Worm (Caenorhabditis elegans) whole organism, L4 larva: Measurements from ENCODE around the gene R07E5.15.
"Not testable (repeated sequence)": the region's sequence is repeated elsewhere in the genome, so short reads cannot be mapped to it uniquely, and the experiment has no call there.

Experiments
- D1046.2 ChIP-seq: fragments of 200-800 bp; sonication (Bioruptor generic); IDR thresholded peaks from 2 replicates; pipeline ENCODE4 v1.3.6; 2022; ENCODE audit warnings: missing genetic modification characterization, missing compliant biosample characterization
- F26F4.8 ChIP-seq: fragments of 200-800 bp; sonication (Bioruptor generic); conservative IDR thresholded peaks from 2 replicates; pipeline ENCODE4 v1.3.6; 2022; ENCODE audit warnings: missing genetic modification characterization, missing compliant biosample characterization
- F44E2.7 ChIP-seq: fragments of 200-800 bp; sonication (Bioruptor generic); IDR thresholded peaks from 2 replicates; pipeline ENCODE4 v2.1.2; 2022; ENCODE audit warnings: missing genetic modification characterization, missing compliant biosample characterization
- F49E8.2 ChIP-seq: sonication (generic microtip); optimal IDR thresholded peaks from 2 replicates; lab custom pipeline; 2016; ENCODE audit warnings: missing compliant biosample characterization, mild to moderate bottlenecking, missing genetic modification characterization, borderline replicate concordance
- T26A8.4 ChIP-seq: fragments of 200-800 bp; sonication (Bioruptor generic); IDR thresholded peaks from 2 replicates; pipeline ENCODE4 v1.3.6; 2022; ENCODE audit warnings: missing genetic modification characterization, missing compliant biosample characterization
- Y105C5A.15 ChIP-seq: fragments of 200-800 bp; sonication (Bioruptor generic); IDR thresholded peaks from 2 replicates; pipeline ENCODE4 v1.3.6; 2022; ENCODE audit warnings: missing genetic modification characterization, missing compliant biosample characterization
- Y48G9A.11 ChIP-seq: fragments of 200-800 bp; sonication (Bioruptor generic); IDR thresholded peaks from 2 replicates; pipeline ENCODE4 v1.3.6; 2022; ENCODE audit warnings: missing genetic modification reagents, missing genetic modification characterization, missing compliant biosample characterization
- Y75B8A.6 ChIP-seq: fragments of 200-800 bp; sonication (Bioruptor generic); IDR thresholded peaks from 2 replicates; pipeline ENCODE4 v1.3.6; 2022; ENCODE audit warnings: missing genetic modification reagents, missing genetic modification characterization, missing compliant biosample characterization
- ZK337.2 ChIP-seq: fragments of 200-800 bp; sonication (Bioruptor generic); IDR thresholded peaks from 2 replicates; pipeline ENCODE4 v1.3.6; 2022; ENCODE audit warnings: missing genetic modification reagents, missing genetic modification characterization, missing compliant biosample characterization
- arid-1 ChIP-seq: fragments of 200-800 bp; sonication (Bioruptor generic); conservative IDR thresholded peaks from 2 replicates; pipeline ENCODE4 v1.3.6; 2022; ENCODE audit warnings: missing genetic modification reagents, missing genetic modification characterization, missing compliant biosample characterization
- ceh-44 ChIP-seq: fragments of 200-800 bp; sonication (Bioruptor generic); IDR thresholded peaks from 2 replicates; pipeline ENCODE4 v1.3.6; 2022; ENCODE audit warnings: missing genetic modification reagents, missing genetic modification characterization, missing compliant biosample characterization
- ctbp-1 ChIP-seq: fragments of 200-800 bp; sonication (Bioruptor generic); IDR thresholded peaks from 2 replicates; pipeline ENCODE4 v1.3.6; 2022; ENCODE audit warnings: missing genetic modification reagents, missing genetic modification characterization, missing compliant biosample characterization
- daf-16 ChIP-seq, 3 experiments: sonication (generic microtip); optimal IDR thresholded peaks; 2 replicates each; lab custom pipeline; 2016 to 2017; ENCODE audit warnings: missing genetic modification characterization in 3 of 3, missing genetic modification reagents in 3 of 3, mild to moderate bottlenecking in 2 of 3, missing compliant biosample characterization in 2 of 3, missing biosample characterization in 1 of 3, moderate library complexity in 1 of 3
- daf-19 ChIP-seq: fragments of 200-800 bp; sonication (Bioruptor generic); conservative IDR thresholded peaks from 2 replicates; pipeline ENCODE4 v1.3.6; 2022; ENCODE audit warnings: missing genetic modification characterization, missing compliant biosample characterization
- dmd-6 ChIP-seq: fragments of 200-800 bp; sonication (Bioruptor generic); IDR thresholded peaks from 2 replicates; pipeline ENCODE4 v1.3.6; 2022; ENCODE audit warnings: missing genetic modification reagents, missing genetic modification characterization, missing compliant biosample characterization
- dmd-8 ChIP-seq: fragments of 200-800 bp; sonication (Bioruptor generic); IDR thresholded peaks from 2 replicates; pipeline ENCODE4 v1.3.6; 2022; ENCODE audit warnings: missing genetic modification characterization, missing compliant biosample characterization
- dmd-9 ChIP-seq: fragments of 200-800 bp; sonication (Bioruptor generic); IDR thresholded peaks from 2 replicates; pipeline ENCODE4 v1.3.6; 2022; ENCODE audit warnings: missing genetic modification reagents, missing genetic modification characterization, missing compliant biosample characterization
- dpl-1 ChIP-seq: fragments of 150-350 bp; optimal IDR thresholded peaks from 2 replicates; lab custom pipeline; 2014; ENCODE audit warnings: missing biosample characterization, missing genetic modification reagents, missing genetic modification characterization
- duxl-1 ChIP-seq: sonication (generic microtip); optimal IDR thresholded peaks from 2 replicates; lab custom pipeline; 2016; ENCODE audit warnings: mild to moderate bottlenecking, missing genetic modification characterization, moderate library complexity, missing compliant biosample characterization; ENCODE audit not compliant: poor library complexity
- egl-43 ChIP-seq: fragments of 200-800 bp; sonication (Bioruptor generic); IDR thresholded peaks from 2 replicates; pipeline ENCODE4 v1.3.6; 2022; ENCODE audit warnings: missing genetic modification reagents, missing genetic modification characterization, missing compliant biosample characterization
- hmg-1.1 ChIP-seq: fragments of 200-800 bp; sonication (Bioruptor generic); IDR thresholded peaks from 2 replicates; pipeline ENCODE4 v1.3.6; 2022; ENCODE audit warnings: missing genetic modification reagents, missing genetic modification characterization, missing compliant biosample characterization
- lim-7 ChIP-seq: fragments of 200-800 bp; sonication (Bioruptor generic); IDR thresholded peaks from 2 replicates; pipeline ENCODE4 v1.3.6; 2022; ENCODE audit warnings: missing genetic modification characterization, missing compliant biosample characterization
- lin-1 ChIP-seq: fragments of 200-800 bp; sonication (Bioruptor generic); IDR thresholded peaks from 2 replicates; pipeline ENCODE4 v1.3.6; 2022; ENCODE audit warnings: missing genetic modification reagents, missing genetic modification characterization, missing compliant biosample characterization
- lin-29 ChIP-seq: fragments of 200-800 bp; sonication (Bioruptor generic); IDR thresholded peaks from 2 replicates; pipeline ENCODE4 v1.3.6; 2022; ENCODE audit warnings: missing genetic modification reagents, missing genetic modification characterization, missing compliant biosample characterization
- lin-38 ChIP-seq: fragments of 200-800 bp; sonication (Bioruptor generic); IDR thresholded peaks from 2 replicates; pipeline ENCODE4 v1.3.6; 2022; ENCODE audit warnings: missing genetic modification reagents, missing genetic modification characterization, missing compliant biosample characterization
- madf-5 ChIP-seq, 2 experiments: fragments of 200-800 bp; sonication (Bioruptor generic); IDR thresholded peaks; 2 replicates each; pipeline ENCODE4 v1.3.6; 2022; ENCODE audit warnings: missing compliant biosample characterization in 2 of 2, missing genetic modification characterization in 2 of 2
- madf-9 ChIP-seq: fragments of 200-800 bp; sonication (Bioruptor generic); conservative IDR thresholded peaks from 2 replicates; pipeline ENCODE4 v1.3.6; 2022; ENCODE audit warnings: missing genetic modification reagents, missing genetic modification characterization, missing compliant biosample characterization
- mdt-29 ChIP-seq: fragments of 200-800 bp; sonication (Bioruptor generic); IDR thresholded peaks from 2 replicates; pipeline ENCODE4 v1.3.6; 2022; ENCODE audit warnings: missing genetic modification reagents, missing genetic modification characterization, missing compliant biosample characterization
- mes-2 ChIP-seq: sonication (generic microtip); optimal IDR thresholded peaks from 2 replicates; lab custom pipeline; 2016; ENCODE audit warnings: missing genotype, mild to moderate bottlenecking, missing genetic modification characterization, missing compliant biosample characterization; ENCODE audit not compliant: poor library complexity, severe bottlenecking
- mxl-2 ChIP-seq: fragments of 200-800 bp; sonication (Bioruptor generic); conservative IDR thresholded peaks from 2 replicates; pipeline ENCODE4 v1.3.6; 2022; ENCODE audit warnings: missing genetic modification reagents, missing genetic modification characterization, missing compliant biosample characterization
- nhr-41 ChIP-seq: fragments of 200-800 bp; sonication (Bioruptor generic); IDR thresholded peaks from 2 replicates; pipeline ENCODE4 v1.3.6; 2022; ENCODE audit warnings: missing genetic modification reagents, missing genetic modification characterization, missing compliant biosample characterization
- nhr-42 ChIP-seq: fragments of 200-800 bp; sonication (Bioruptor generic); IDR thresholded peaks from 2 replicates; pipeline ENCODE4 v1.3.6; 2022; ENCODE audit warnings: missing genetic modification characterization, missing compliant biosample characterization
- pha-4 ChIP-seq, 2 experiments: fragments of 150-350 bp in 1 of 2; fragments of 200-800 bp in 1 of 2; sonication (Bioruptor generic) in 1 of 2; IDR thresholded peaks in 1 of 2; optimal IDR thresholded peaks in 1 of 2; 2 replicates each; pipeline versions ENCODE4 v1.3.6 to Lab custom; 2014 to 2022; ENCODE audit warnings: missing genetic modification characterization in 2 of 2, missing genetic modification reagents in 2 of 2, missing biosample characterization in 1 of 2, missing compliant biosample characterization in 1 of 2
- php-3 ChIP-seq: fragments of 200-800 bp; sonication (Bioruptor generic); IDR thresholded peaks from 2 replicates; pipeline ENCODE4 v1.3.6; 2022; ENCODE audit warnings: missing genetic modification reagents, missing genetic modification characterization, missing compliant biosample characterization
- saeg-2 ChIP-seq: fragments of 200-800 bp; sonication (Bioruptor generic); IDR thresholded peaks from 2 replicates; pipeline ENCODE4 v1.3.6; 2022; ENCODE audit warnings: missing genetic modification reagents, missing genetic modification characterization, missing compliant biosample characterization
- snpc-1.2 ChIP-seq: fragments of 200-800 bp; sonication (Bioruptor generic); IDR thresholded peaks from 2 replicates; pipeline ENCODE4 v1.3.6; 2022; ENCODE audit warnings: missing genetic modification reagents, missing genetic modification characterization, missing compliant biosample characterization
- snpc-4 ChIP-seq: fragments of 150-350 bp; optimal IDR thresholded peaks from 2 replicates; lab custom pipeline; 2014; ENCODE audit warnings: missing biosample characterization, missing genetic modification characterization
- spr-1 ChIP-seq: sonication (generic microtip); optimal IDR thresholded peaks from 2 replicates; lab custom pipeline; 2016; ENCODE audit warnings: mild to moderate bottlenecking, missing genetic modification characterization, missing compliant biosample characterization
- tra-1 ChIP-seq: fragments of 200-800 bp; sonication (Bioruptor generic); IDR thresholded peaks from 2 replicates; pipeline ENCODE4 v1.3.6; 2022; ENCODE audit warnings: missing genetic modification reagents, missing genetic modification characterization, missing compliant biosample characterization
- vab-7 ChIP-seq: fragments of 200-800 bp; sonication (Bioruptor generic); IDR thresholded peaks from 2 replicates; pipeline ENCODE4 v1.3.6; 2022; ENCODE audit warnings: missing genetic modification reagents, missing genetic modification characterization, missing compliant biosample characterization
- zfp-3 ChIP-seq: fragments of 200-800 bp; sonication (Bioruptor generic); conservative IDR thresholded peaks from 2 replicates; pipeline ENCODE4 v1.3.6; 2022; ENCODE audit warnings: missing genetic modification reagents, missing genetic modification characterization, missing compliant biosample characterization

Gene R07E5.15

ce11 chrIII:4426711-4427218 is 25.5 kb downstream of the R07E5.15 start:
- TF ChIP-seq ctbp-1 (GFP tag; lab: Robert Waterston, UW) (peak; percentile 79), madf-5 (GFP tag; IDR thresholded peaks at IDR 0.05; lab: Robert Waterston, UW) (peak; percentile 60 to 80; a peak in 2 of 4 replicates), nhr-42 (GFP tag; lab: Robert Waterston, UW) (peak; percentile 49; the same call in 1 of the 2 replicates), lin-38 (GFP tag; lab: Robert Waterston, UW) (peak; percentile 83), mxl-2 (GFP tag; lab: Robert Waterston, UW) (0 out of 2 replicates have a peak, but pooled peaks have one; percentile 42), nhr-41 (GFP tag; lab: Robert Waterston, UW) (0 out of 2 replicates have a peak, but pooled peaks have one; percentile 28), lin-29 (GFP tag; lab: Robert Waterston, UW) (peak; percentile 46; the same call in 1 of the 2 replicates), F44E2.7 (0 out of 2 replicates have a peak, but pooled peaks have one; percentile 83), lim-7 (GFP tag; lab: Robert Waterston, UW) (peak; percentile 88), pha-4 (GFP tag; IDR thresholded peaks at IDR 0.05; lab: Robert Waterston, UW) (peak; percentile 90), mes-2 (peak; percentile 48), T26A8.4 (GFP tag; lab: Robert Waterston, UW) (peak; percentile 83), dmd-8 (GFP tag; lab: Robert Waterston, UW) (peak; percentile 72), dmd-9 (GFP tag; lab: Robert Waterston, UW) (peak; percentile 69; the same call in 1 of the 2 replicates), daf-16 (GFP tag; optimal IDR thresholded peaks at IDR 0.05; lab: Kevin White, UChicago) (peak in 1 of 2 experiments; percentile 8), zfp-3 (peak; percentile 76), ceh-44 (GFP tag; lab: Robert Waterston, UW) (0 out of 2 replicates have a peak, but pooled peaks have one; percentile 40), F26F4.8 (peak; percentile 81), egl-43 (GFP tag; lab: Robert Waterston, UW) (peak; percentile 93), D1046.2 (GFP tag; lab: Robert Waterston, UW) (peak; percentile 91), madf-9 (GFP tag; lab: Robert Waterston, UW) (peak; percentile 85), php-3 (GFP tag; lab: Robert Waterston, UW) (peak; percentile 79), duxl-1 (tag; lab: Kevin White, UChicago) (peak; percentile 29), spr-1 (peak; percentile 43), ZK337.2 (GFP tag; lab: Robert Waterston, UW) (0 out of 2 replicates have a peak, but pooled peaks have one; percentile 6), hmg-1.1 (peak; percentile 87), mdt-29 (GFP tag; lab: Robert Waterston, UW) (0 out of 2 replicates have a peak, but pooled peaks have one; percentile 31), lin-1 (peak; percentile 73; the same call in 1 of the 2 replicates), dmd-6 (GFP tag; lab: Robert Waterston, UW) (peak; percentile 75), F49E8.2 (tag; lab: Kevin White, UChicago) (peak; percentile 0), Y105C5A.15 (peak; percentile 57; the same call in 1 of the 2 replicates), saeg-2 (GFP tag; lab: Robert Waterston, UW) (peak; percentile 69; the same call in 1 of the 2 replicates), Y75B8A.6 (GFP tag; lab: Robert Waterston, UW) (peak; percentile 74; the same call in 1 of the 2 replicates), snpc-4 (peak; percentile 82), vab-7 (GFP tag; lab: Robert Waterston, UW) (peak; percentile 89), daf-19 (peak; percentile 87), tra-1 (GFP tag; lab: Robert Waterston, UW) (peak; percentile 91), arid-1 (GFP tag; lab: Robert Waterston, UW) (peak; percentile 92), Y48G9A.11 (GFP tag; lab: Robert Waterston, UW) (peak; percentile 80), dpl-1 (peak; percentile 14), snpc-1.2 (peak; percentile 86)
- not testable (repeated sequence) for TF ChIP-seq pha-4, daf-16 (tag; optimal IDR thresholded peaks at IDR 0.05; lab: Kevin White, UChicago)
